Fruit fly (Drosophila melanogaster): ENCODE results near the gene js.

DNA sequence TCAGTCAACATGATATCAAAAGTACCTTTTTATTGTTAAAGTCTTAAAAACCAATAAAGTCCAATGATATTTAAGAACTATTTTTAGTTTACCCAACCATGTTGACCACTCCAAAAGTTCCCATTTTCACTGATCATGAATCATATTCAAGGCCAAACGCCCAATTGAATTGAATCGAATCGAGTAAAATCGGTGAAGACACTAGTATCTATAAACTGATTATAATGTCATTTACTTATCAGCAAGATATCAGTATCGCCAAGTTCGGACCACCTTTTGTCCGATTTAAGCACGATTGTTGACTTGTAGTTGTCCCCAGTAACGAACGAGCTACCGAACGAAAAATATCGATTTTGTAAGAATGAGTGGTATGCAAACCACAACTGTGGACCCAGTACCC lies 45.0 kb downstream of the js start, which contains the start of gene CG6901:
- TF ChIP-seq psq (optimal IDR thresholded peaks at IDR 0.05) (no peak), pan (optimal IDR thresholded peaks at IDR 0.05) (no peak), usp (GFP tag; optimal IDR thresholded peaks at IDR 0.05) (no peak), EcR (GFP tag; optimal IDR thresholded peaks at IDR 0.05) (no peak), CG8478 (optimal IDR thresholded peaks at IDR 0.05) (no peak), Dll (optimal IDR thresholded peaks at IDR 0.05) (no peak)

Data from whole organism.